Fruit fly (Drosophila melanogaster): ENCODE data around the gene snk.

The snk gene

dm6 chr3R:13077262-13077661 lies 34.7 kb upstream of the snk start:
- TF ChIP-seq CG11294 (GFP tag; IDR thresholded peaks at IDR 0.05), result no peak
- TF ChIP-seq CG34406 (GFP tag; optimal IDR thresholded peaks at IDR 0.05), result no peak
- no peak for TF ChIP-seq Hr38 (GFP tag; optimal IDR thresholded peaks at IDR 0.05)
- TF ChIP-seq Blimp-1 (GFP tag; optimal IDR thresholded peaks at IDR 0.05), result no peak
- no peak for TF ChIP-seq ss (GFP tag; optimal IDR thresholded peaks at IDR 0.05)
- TF ChIP-seq dsx (GFP tag; optimal IDR thresholded peaks at IDR 0.05; ENCODE audit: poor library complexity, severe bottlenecking), result no peak
- no peak for TF ChIP-seq Sox14 (GFP tag; optimal IDR thresholded peaks at IDR 0.05)
- TF ChIP-seq pdm3 (GFP tag; optimal IDR thresholded peaks at IDR 0.05), result no peak

DNA sequence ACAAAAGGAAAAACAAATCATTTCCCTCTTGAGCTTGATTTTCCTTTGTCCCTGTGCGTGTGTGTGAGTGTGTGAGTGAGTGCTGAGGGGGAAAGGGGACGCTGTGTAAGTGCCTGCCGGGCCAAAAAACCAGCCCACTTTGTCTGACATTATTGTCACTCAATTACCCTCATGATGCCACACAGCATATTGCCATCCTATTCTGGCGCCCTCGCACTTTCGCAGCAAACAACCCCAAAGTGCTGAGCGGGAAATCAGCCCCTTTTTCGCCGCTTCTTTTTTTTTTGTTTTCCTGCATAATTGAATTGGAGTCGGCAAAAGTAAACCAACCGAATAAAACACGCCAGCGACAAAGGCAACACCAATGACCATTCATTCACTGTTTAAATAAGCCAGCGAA lies 33.2 kb upstream of the snk start:
- TF ChIP-seq Blimp-1 (GFP tag; optimal IDR thresholded peaks at IDR 0.05) (no peak), OdsH (GFP tag; optimal IDR thresholded peaks at IDR 0.05) (no peak), Sox102F (GFP tag; optimal IDR thresholded peaks at IDR 0.05) (no peak), ss (GFP tag; optimal IDR thresholded peaks at IDR 0.05) (no peak), Hr4 (GFP tag; optimal IDR thresholded peaks at IDR 0.05) (no peak), CG16779 (tag; optimal IDR thresholded peaks at IDR 0.05) (no peak), vri (GFP tag; optimal IDR thresholded peaks at IDR 0.05) (no peak), Hr38 (GFP tag; optimal IDR thresholded peaks at IDR 0.05) (no peak), CG10631 (GFP tag; optimal IDR thresholded peaks at IDR 0.05) (no peak), Eip93F (GFP tag; optimal IDR thresholded peaks at IDR 0.05) (no peak), CG11762 (GFP tag; optimal IDR thresholded peaks at IDR 0.05; ENCODE audit: insufficient read depth) (no peak), cyc (GFP tag; optimal IDR thresholded peaks at IDR 0.05) (no peak), Ets96B (tag; optimal IDR thresholded peaks at IDR 0.05) (no peak), CG31627 (GFP tag; optimal IDR thresholded peaks at IDR 0.05) (no peak), Lpt (GFP tag; optimal IDR thresholded peaks at IDR 0.05) (no peak), CG9139 (GFP tag; optimal IDR thresholded peaks at IDR 0.05) (no peak), CG11294 (GFP tag; IDR thresholded peaks at IDR 0.05) (no peak), CG1621 (tag; optimal IDR thresholded peaks at IDR 0.05) (no peak), fkh (GFP tag; optimal IDR thresholded peaks at IDR 0.05) (no peak), CG15336 (GFP tag; IDR thresholded peaks at IDR 0.05) (no peak)

DNA sequence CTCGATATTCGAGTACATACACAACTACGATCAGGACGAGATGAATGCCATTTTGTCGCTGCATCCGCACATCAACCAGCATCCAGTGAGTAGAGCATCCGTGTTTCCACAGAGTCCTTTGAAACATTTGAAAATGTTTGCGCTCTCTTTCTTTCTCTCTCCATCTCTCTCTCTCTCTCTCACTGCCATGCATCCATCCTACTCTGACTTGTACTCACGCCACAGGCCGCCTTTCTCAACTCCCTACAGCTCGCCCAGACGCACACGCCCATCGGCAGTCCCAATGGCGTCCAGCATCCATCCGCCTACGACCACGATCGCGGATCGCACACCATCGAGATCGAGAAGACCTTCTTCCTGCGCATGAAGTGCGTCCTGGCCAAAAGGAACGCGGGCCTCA lies 32.0 kb upstream of the snk start:
- no peak for TF ChIP-seq Sox102F (GFP tag; optimal IDR thresholded peaks at IDR 0.05)
- no peak for TF ChIP-seq CG32006 (GFP tag; optimal IDR thresholded peaks at IDR 0.05)
- no peak for TF ChIP-seq spab (GFP tag; optimal IDR thresholded peaks at IDR 0.05)
- no peak for TF ChIP-seq dsx (GFP tag; optimal IDR thresholded peaks at IDR 0.05; ENCODE audit: poor library complexity, severe bottlenecking)
- TF ChIP-seq fd85E (GFP tag; optimal IDR thresholded peaks at IDR 0.05), result no peak
- no peak for TF ChIP-seq CG11902 (GFP tag; optimal IDR thresholded peaks at IDR 0.05)
- TF ChIP-seq Sox14 (GFP tag; optimal IDR thresholded peaks at IDR 0.05), result no peak
- no peak for TF ChIP-seq lz (GFP tag; optimal IDR thresholded peaks at IDR 0.05)
- no peak for TF ChIP-seq CG6792 (GFP tag; optimal IDR thresholded peaks at IDR 0.05)
- TF ChIP-seq cyc (GFP tag; optimal IDR thresholded peaks at IDR 0.05), result no peak
- no peak for TF ChIP-seq CG34406 (GFP tag; optimal IDR thresholded peaks at IDR 0.05)
- no peak for TF ChIP-seq CG10631 (GFP tag; optimal IDR thresholded peaks at IDR 0.05)
- no peak for TF ChIP-seq Lpt (GFP tag; optimal IDR thresholded peaks at IDR 0.05)
- no peak for TF ChIP-seq CG3032 (tag; optimal IDR thresholded peaks at IDR 0.05)
- TF ChIP-seq Eip75B (GFP tag; optimal IDR thresholded peaks at IDR 0.05), result no peak
- TF ChIP-seq CG6163 (GFP tag; IDR thresholded peaks at IDR 0.05), result no peak
- no peak for TF ChIP-seq pdm3 (GFP tag; optimal IDR thresholded peaks at IDR 0.05)
- TF ChIP-seq dac (GFP tag; optimal IDR thresholded peaks at IDR 0.05), result no peak

DNA sequence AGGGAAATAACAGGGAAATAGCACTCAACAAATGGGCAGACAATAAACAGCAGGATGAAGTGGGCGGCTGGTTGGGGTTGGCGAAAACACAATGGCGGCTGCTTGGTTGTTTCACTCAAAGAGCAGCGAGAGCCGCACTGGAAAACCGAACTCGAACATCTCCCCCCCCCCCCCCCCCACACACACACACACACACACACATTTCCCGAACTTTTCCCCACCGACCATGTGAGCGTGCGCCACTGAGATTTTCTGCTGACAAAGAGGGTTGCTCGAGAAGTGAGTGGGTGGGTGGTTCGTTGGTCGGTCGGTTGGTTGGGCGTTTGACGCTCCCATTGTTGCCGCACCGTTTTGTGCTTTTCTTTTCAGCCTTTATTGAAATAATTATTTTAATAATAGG lies 30.6 kb upstream of the snk start:
- no peak for TF ChIP-seq CG8119 (GFP tag; IDR thresholded peaks at IDR 0.05)
- no peak for TF ChIP-seq Hr39 (GFP tag; optimal IDR thresholded peaks at IDR 0.05)
- no peak for TF ChIP-seq CG4318 (GFP tag; optimal IDR thresholded peaks at IDR 0.05)
- TF ChIP-seq lz (GFP tag; optimal IDR thresholded peaks at IDR 0.05), result no peak
- no peak for TF ChIP-seq CG6276 (GFP tag; optimal IDR thresholded peaks at IDR 0.05)
- no peak for TF ChIP-seq CG15336 (GFP tag; IDR thresholded peaks at IDR 0.05)
- TF ChIP-seq Eip78C (GFP tag), result peak; percentile 3
- TF ChIP-seq dsx (GFP tag; optimal IDR thresholded peaks at IDR 0.05; ENCODE audit: poor library complexity, severe bottlenecking), result no peak
- no peak for TF ChIP-seq ss (GFP tag; optimal IDR thresholded peaks at IDR 0.05)
